Worm (Caenorhabditis elegans) whole organism, young adult: Measurements from ENCODE around the gene F14D7.3.

Experiments
- B0019.2 ChIP-seq: fragments of 200-800 bp; sonication (Bioruptor generic); conservative IDR thresholded peaks from 2 replicates; pipeline ENCODE4 v1.3.6; 2022; ENCODE audit warnings: missing genetic modification reagents, missing genetic modification characterization, missing compliant biosample characterization
- B0035.1 ChIP-seq: sonication (generic microtip); optimal IDR thresholded peaks from 2 replicates; lab custom pipeline; 2016; ENCODE audit warnings: missing genetic modification characterization, mild to moderate bottlenecking, missing compliant biosample characterization, missing genotype, missing genetic modification reagents
- F23B12.7 ChIP-seq: sonication (generic microtip); optimal IDR thresholded peaks from 2 replicates; lab custom pipeline; 2017; ENCODE audit warnings: missing genetic modification characterization, mild to moderate bottlenecking, missing compliant biosample characterization, antibody characterized with exemption, moderate library complexity; ENCODE audit not compliant: insufficient read depth
- F33H1.4 ChIP-seq: fragments of 200-800 bp; sonication (Bioruptor generic); IDR thresholded peaks from 2 replicates; pipeline ENCODE4 v1.3.6; 2022; ENCODE audit warnings: missing genetic modification reagents, missing genetic modification characterization, missing compliant biosample characterization
- F39B2.1 ChIP-seq: fragments of 200-800 bp; sonication (Bioruptor generic); IDR thresholded peaks from 2 replicates; pipeline ENCODE4 v1.3.6; 2022; ENCODE audit warnings: missing genetic modification reagents, missing genetic modification characterization, missing compliant biosample characterization
- K11D2.4 ChIP-seq: fragments of 200-800 bp; sonication (Bioruptor generic); IDR thresholded peaks from 2 replicates; pipeline ENCODE4 v1.3.6; 2022; ENCODE audit warnings: missing genetic modification reagents, missing genetic modification characterization, missing compliant biosample characterization
- T26A5.8 ChIP-seq: sonication (generic microtip); optimal IDR thresholded peaks from 2 replicates; lab custom pipeline; 2016; ENCODE audit warnings: missing genetic modification characterization, missing compliant biosample characterization
- aptf-2 ChIP-seq: fragments of 200-800 bp; sonication (Bioruptor generic); conservative IDR thresholded peaks from 2 replicates; pipeline ENCODE4 v1.3.6; 2022; ENCODE audit warnings: missing genetic modification reagents, missing genetic modification characterization, missing compliant biosample characterization
- aptf-3 ChIP-seq: fragments of 200-800 bp; sonication (Bioruptor generic); IDR thresholded peaks from 2 replicates; pipeline ENCODE4 v1.3.6; 2022; ENCODE audit warnings: missing genetic modification characterization, missing compliant biosample characterization
- athp-1 ChIP-seq: sonication (generic microtip); optimal IDR thresholded peaks from 2 replicates; lab custom pipeline; 2017; ENCODE audit warnings: mild to moderate bottlenecking, missing genetic modification characterization, missing compliant biosample characterization
- attf-6 ChIP-seq: fragments of 200-800 bp; sonication (Bioruptor generic); IDR thresholded peaks from 2 replicates; pipeline ENCODE4 v1.3.6; 2022; ENCODE audit warnings: missing genetic modification reagents, missing genetic modification characterization, missing compliant biosample characterization
- bed-1 ChIP-seq: fragments of 200-800 bp; sonication (Bioruptor generic); IDR thresholded peaks from 2 replicates; pipeline ENCODE4 v1.3.6; 2022; ENCODE audit warnings: missing genetic modification reagents, missing genetic modification characterization, missing compliant biosample characterization
- cebp-1 ChIP-seq, 2 experiments: fragments of 200-800 bp in 1 of 2; sonication (Bioruptor generic) in 1 of 2; sonication (generic microtip) in 1 of 2; IDR thresholded peaks in 1 of 2; optimal IDR thresholded peaks in 1 of 2; 2 replicates each; pipeline versions ENCODE4 v1.3.6 to Lab custom; 2017 to 2022; ENCODE audit warnings: missing compliant biosample characterization in 2 of 2, missing genetic modification characterization in 2 of 2, mild to moderate bottlenecking in 1 of 2, missing genetic modification reagents in 1 of 2, moderate library complexity in 1 of 2
- ceh-58 ChIP-seq: fragments of 200-800 bp; sonication (Bioruptor generic); IDR thresholded peaks from 2 replicates; pipeline ENCODE4 v1.3.6; 2022; ENCODE audit warnings: missing genetic modification characterization, missing compliant biosample characterization
- dpl-1 ChIP-seq: fragments of 150-350 bp; optimal IDR thresholded peaks from 2 replicates; lab custom pipeline; 2014; ENCODE audit warnings: missing biosample characterization, missing genetic modification reagents, missing genetic modification characterization
- efl-1 ChIP-seq: fragments of 150-350 bp; optimal IDR thresholded peaks from 2 replicates; lab custom pipeline; 2014; ENCODE audit warnings: missing biosample characterization, missing genetic modification reagents, missing genetic modification characterization
- egrh-3 ChIP-seq: fragments of 200-800 bp; sonication (Bioruptor generic); IDR thresholded peaks from 2 replicates; pipeline ENCODE4 v1.3.6; 2022; ENCODE audit warnings: missing genetic modification reagents, missing genetic modification characterization, missing compliant biosample characterization
- hlh-12 ChIP-seq: sonication (generic microtip); optimal IDR thresholded peaks from 2 replicates; lab custom pipeline; 2016; ENCODE audit warnings: missing genetic modification characterization, missing compliant biosample characterization
- hmg-1.2 ChIP-seq: fragments of 200-800 bp; sonication (Bioruptor generic); IDR thresholded peaks from 2 replicates; pipeline ENCODE4 v1.3.6; 2022; ENCODE audit warnings: missing genetic modification reagents, missing genetic modification characterization, missing compliant biosample characterization
- hsf-1 ChIP-seq: fragments of 200-800 bp; sonication (Bioruptor generic); IDR thresholded peaks from 2 replicates; pipeline ENCODE4 v1.3.6; 2022; ENCODE audit warnings: missing genetic modification reagents, missing genetic modification characterization, missing compliant biosample characterization
- lin-26 ChIP-seq: fragments of 200-800 bp; sonication (Bioruptor generic); IDR thresholded peaks from 2 replicates; pipeline ENCODE4 v1.3.6; 2022; ENCODE audit warnings: missing genetic modification reagents, missing genetic modification characterization, missing compliant biosample characterization
- lin-35 ChIP-seq, 3 experiments: fragments of 150-350 bp in 2 of 3; sonication (generic microtip) in 1 of 3; optimal IDR thresholded peaks; 2 replicates each; lab custom pipeline; 2014 to 2018; ENCODE audit warnings: missing biosample characterization in 3 of 3, missing genetic modification characterization in 3 of 3, missing genetic modification reagents in 3 of 3
- lin-40 ChIP-seq: sonication (generic microtip); optimal IDR thresholded peaks from 2 replicates; lab custom pipeline; 2016; ENCODE audit warnings: missing genetic modification characterization, mild to moderate bottlenecking, missing compliant biosample characterization, missing genotype, missing genetic modification reagents
- lsl-1 ChIP-seq: fragments of 200-800 bp; sonication (Bioruptor generic); optimal IDR thresholded peaks from 2 replicates; lab custom pipeline; 2018; ENCODE audit warnings: mild to moderate bottlenecking, missing genetic modification characterization, moderate library complexity, missing compliant biosample characterization
- madf-6 ChIP-seq: fragments of 200-800 bp; sonication (Bioruptor generic); IDR thresholded peaks from 2 replicates; pipeline ENCODE4 v1.3.6; 2022; ENCODE audit warnings: missing genetic modification reagents, missing genetic modification characterization, missing compliant biosample characterization
- madf-8 ChIP-seq: fragments of 200-800 bp; sonication (Bioruptor generic); conservative IDR thresholded peaks from 2 replicates; pipeline ENCODE4 v1.3.6; 2022; ENCODE audit warnings: missing genetic modification reagents, missing genetic modification characterization, missing compliant biosample characterization
- pbrm-1 ChIP-seq: fragments of 200-800 bp; sonication (Bioruptor generic); IDR thresholded peaks from 2 replicates; pipeline ENCODE4 v1.3.6; 2022; ENCODE audit warnings: missing genetic modification reagents, missing genetic modification characterization, missing compliant biosample characterization
- rpc-1 ChIP-seq, 2 experiments: fragments of 150-350 bp in 1 of 2; sonication (generic microtip) in 1 of 2; optimal IDR thresholded peaks; 2 replicates each; lab custom pipeline; 2014 to 2018; ENCODE audit warnings: missing biosample characterization in 1 of 2, missing genetic modification characterization in 1 of 2, missing genetic modification reagents in 1 of 2, missing genotype in 1 of 2
- sptf-2 ChIP-seq: fragments of 200-800 bp; sonication (Bioruptor generic); optimal IDR thresholded peaks from 2 replicates; lab custom pipeline; 2018; ENCODE audit warnings: mild to moderate bottlenecking, missing genetic modification characterization, missing compliant biosample characterization
- tbx-9 ChIP-seq: sonication (generic microtip); optimal IDR thresholded peaks from 2 replicates; lab custom pipeline; 2016; ENCODE audit warnings: borderline replicate concordance, missing genetic modification characterization, inconsistent platforms, missing compliant biosample characterization
- unc-130 ChIP-seq: sonication (generic microtip); optimal IDR thresholded peaks from 2 replicates; lab custom pipeline; 2016; ENCODE audit warnings: missing genetic modification reagents, missing genetic modification characterization, missing compliant biosample characterization
- xnd-1 ChIP-seq: sonication (generic microtip); optimal IDR thresholded peaks from 2 replicates; lab custom pipeline; 2016; ENCODE audit warnings: missing genotype, missing genetic modification reagents, missing genetic modification characterization, missing compliant biosample characterization
- ztf-25 ChIP-seq: fragments of 200-800 bp; sonication (Bioruptor generic); IDR thresholded peaks from 2 replicates; pipeline ENCODE4 v1.3.6; 2022; ENCODE audit warnings: missing genetic modification reagents, missing genetic modification characterization, missing compliant biosample characterization

Gene F14D7.3

ce11 chrV:14290636-14291035 lies 6.0 kb upstream of the F14D7.3 start, which contains the start of gene F14D7.18 (continued):
- TF ChIP-seq bed-1 (GFP tag; lab: Robert Waterston, UW) (no peak), ztf-25 (no peak), attf-6 (GFP tag; lab: Robert Waterston, UW) (no peak), ceh-58 (no peak)

- TF ChIP-seq lin-35 (GFP tag; optimal IDR thresholded peaks at IDR 0.05; lab: Kevin White, UChicago) (no peak), aptf-2 (GFP tag; lab: Robert Waterston, UW) (peak; percentile 99), B0035.1 (no peak), bed-1 (GFP tag; lab: Robert Waterston, UW) (no peak), sptf-2 (no peak), dpl-1 (peak; percentile 1), cebp-1 (GFP tag; IDR thresholded peaks at IDR 0.05; lab: Robert Waterston, UW) (no peak), cebp-1 (tag; optimal IDR thresholded peaks at IDR 0.05; lab: Kevin White, UChicago) (no peak), aptf-3 (GFP tag; lab: Robert Waterston, UW) (peak; percentile 98), madf-8 (peak; percentile 62), pbrm-1 (GFP tag; lab: Robert Waterston, UW) (no peak), lsl-1 (GFP tag; lab: Kevin White, UChicago) (no peak), F33H1.4 (GFP tag; lab: Robert Waterston, UW) (0 out of 2 replicates have a peak, but pooled peaks have one; percentile 15), efl-1 (GFP tag; lab: Kevin White, UChicago) (peak; percentile 71), hmg-1.2 (GFP tag; lab: Robert Waterston, UW) (peak; percentile 42; the same call in 1 of the 2 replicates), athp-1 (tag; lab: Kevin White, UChicago) (no peak), madf-6 (GFP tag; lab: Robert Waterston, UW) (peak; percentile 80), unc-130 (GFP tag; lab: Kevin White, UChicago) (no peak), hlh-12 (tag; lab: Kevin White, UChicago) (no peak), xnd-1 (peak; percentile 50)
- TF ChIP-seq, all 124 proteins: peak for 9
Measured at ce11 chrV:14293667-14294194, 2.9 kb upstream of the F14D7.3 start, which contains the start of gene F14D7.2. Gene F14D7.2 (minus strand): TSS chrV:14293717.

- no peak for TF ChIP-seq F39B2.1 (GFP tag; lab: Robert Waterston, UW)
- TF ChIP-seq rpc-1 (optimal IDR thresholded peaks at IDR 0.05; lab: Kevin White, UChicago), result no peak
- no peak for TF ChIP-seq rpc-1 (tag; optimal IDR thresholded peaks at IDR 0.05; lab: Kevin White, UChicago)
- no peak for TF ChIP-seq hlh-12 (tag; lab: Kevin White, UChicago)
- no peak for TF ChIP-seq attf-6 (GFP tag; lab: Robert Waterston, UW)
- TF ChIP-seq tbx-9 (tag; lab: Kevin White, UChicago), result no peak
- TF ChIP-seq egrh-3 (GFP tag; lab: Robert Waterston, UW), result no peak
- no peak for TF ChIP-seq K11D2.4 (GFP tag; lab: Robert Waterston, UW)
- TF ChIP-seq F23B12.7 (tag; lab: Kevin White, UChicago), result no peak
- TF ChIP-seq unc-130 (GFP tag; lab: Kevin White, UChicago), result no peak
- TF ChIP-seq hsf-1, result no peak
- no peak for TF ChIP-seq B0019.2
- TF ChIP-seq lin-26, result no peak
- TF ChIP-seq T26A5.8 (tag; lab: Kevin White, UChicago), result no peak
- TF ChIP-seq xnd-1, result no peak
- no peak for TF ChIP-seq lin-40 (tag; lab: Kevin White, UChicago)
Measured at ce11 chrV:14294396-14294795, 2.2 kb upstream of the F14D7.3 start, which contains the start of gene F14D7.9. Gene F14D7.9 (plus strand): TSS chrV:14294696.
